Fruit fly (Drosophila melanogaster): ENCODE data around the gene CG8461.

The CG8461 gene

DNA sequence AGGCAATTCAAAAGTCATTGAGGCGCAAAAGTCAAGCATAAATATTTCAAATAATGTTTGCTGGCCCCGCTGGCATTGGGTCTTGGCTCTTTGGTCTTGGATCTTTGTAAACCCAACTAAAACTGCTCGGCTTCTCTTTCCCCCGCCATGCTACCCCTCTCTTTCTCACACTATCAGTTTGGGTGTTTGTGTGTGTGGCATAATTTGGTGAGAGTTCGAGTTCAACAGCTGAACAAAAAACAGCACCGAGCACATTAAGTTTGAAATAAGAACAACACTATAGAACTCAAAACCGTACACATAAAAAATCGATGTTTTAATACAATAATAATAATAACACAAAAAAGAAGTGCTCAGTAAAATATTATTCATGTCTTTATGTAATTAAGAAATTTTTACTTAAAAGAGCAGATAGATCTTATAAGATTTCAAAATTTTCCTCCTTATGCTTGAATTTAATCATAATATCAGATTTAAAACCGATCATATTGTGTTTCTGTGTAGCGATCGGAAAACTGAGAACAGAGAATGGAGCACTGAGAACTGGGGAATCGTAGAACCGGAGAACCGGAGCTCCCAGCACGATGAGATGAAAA is 34.9 kb downstream of the CG8461 start:
- TF ChIP-seq psq (optimal IDR thresholded peaks at IDR 0.05), result no peak
- no peak for TF ChIP-seq pan (optimal IDR thresholded peaks at IDR 0.05)
- TF ChIP-seq Dll (optimal IDR thresholded peaks at IDR 0.05), result no peak
- no peak for TF ChIP-seq EcR (GFP tag; optimal IDR thresholded peaks at IDR 0.05)
- no peak for TF ChIP-seq CG8478 (optimal IDR thresholded peaks at IDR 0.05)
- TF ChIP-seq usp (GFP tag; optimal IDR thresholded peaks at IDR 0.05), result no peak

DNA sequence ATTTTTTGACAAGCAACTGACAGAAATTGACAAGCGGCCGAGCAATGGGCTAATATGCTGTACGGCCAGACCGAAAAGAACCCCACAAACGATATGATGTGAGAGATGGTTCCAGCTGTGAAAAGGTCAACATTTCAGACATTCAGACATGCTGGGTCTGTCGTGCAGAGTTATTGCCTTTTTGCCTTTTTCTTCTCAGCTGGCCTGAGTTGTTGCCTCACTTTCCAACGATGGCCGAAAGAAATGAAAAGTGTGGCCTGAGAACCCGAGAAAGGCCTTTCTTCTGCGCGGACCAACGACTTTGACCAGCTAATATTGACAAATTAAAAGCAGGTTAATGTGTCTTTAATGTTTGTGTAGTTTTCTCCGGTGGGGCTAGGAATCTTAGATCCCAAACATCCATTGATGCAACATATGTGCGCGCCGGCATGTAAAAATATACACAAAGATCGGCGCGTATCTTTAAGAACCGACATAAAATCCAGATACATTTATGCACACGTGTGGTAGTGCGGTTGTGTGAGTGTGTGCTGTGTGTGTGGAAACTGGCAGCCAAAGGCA is 35.5 kb downstream of the CG8461 start:
- TF ChIP-seq usp (GFP tag; optimal IDR thresholded peaks at IDR 0.05) (no peak), EcR (GFP tag; optimal IDR thresholded peaks at IDR 0.05) (no peak), pan (optimal IDR thresholded peaks at IDR 0.05) (no peak), Dll (optimal IDR thresholded peaks at IDR 0.05) (no peak), psq (optimal IDR thresholded peaks at IDR 0.05) (no peak), CG8478 (optimal IDR thresholded peaks at IDR 0.05) (no peak)

DNA sequence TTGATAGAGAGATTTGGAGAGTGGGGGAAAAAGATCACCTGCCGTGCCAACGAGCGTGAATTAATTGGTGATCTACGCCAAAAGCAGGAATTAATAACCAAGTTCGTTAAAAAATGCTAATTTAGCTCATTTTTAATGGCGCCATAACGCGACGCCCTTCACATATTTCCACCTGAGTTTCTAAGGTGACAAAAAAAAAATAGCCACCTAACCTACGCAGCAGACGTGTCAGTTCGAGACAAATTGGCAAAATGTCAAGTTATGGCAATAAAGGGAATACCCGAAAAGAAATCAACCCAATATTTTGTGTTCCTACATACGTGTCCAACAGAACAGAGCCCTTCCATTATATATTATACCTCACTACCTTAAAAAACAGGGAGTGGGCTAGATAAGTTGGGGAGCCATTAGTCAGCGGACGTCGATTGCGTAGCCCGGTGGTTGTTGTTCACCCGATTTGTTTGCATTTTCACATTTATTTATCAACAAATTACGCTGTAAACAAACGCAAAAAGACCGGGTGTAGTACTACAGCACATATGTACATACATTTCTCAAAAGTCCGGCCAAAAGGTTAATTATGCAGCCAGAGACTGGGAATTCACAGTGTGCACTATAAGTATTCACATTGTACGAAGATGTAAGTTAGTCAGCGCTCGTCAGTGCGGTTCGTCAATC is 36.2 kb downstream of the CG8461 start:
- no peak for TF ChIP-seq EcR (GFP tag; optimal IDR thresholded peaks at IDR 0.05)
- no peak for TF ChIP-seq psq (optimal IDR thresholded peaks at IDR 0.05)
- no peak for TF ChIP-seq pan (optimal IDR thresholded peaks at IDR 0.05)
- no peak for TF ChIP-seq usp (GFP tag; optimal IDR thresholded peaks at IDR 0.05)
- TF ChIP-seq CG8478 (optimal IDR thresholded peaks at IDR 0.05), result no peak
- TF ChIP-seq Dll (optimal IDR thresholded peaks at IDR 0.05), result no peak

- TF ChIP-seq psq (optimal IDR thresholded peaks at IDR 0.05), result no peak
- no peak for TF ChIP-seq usp (GFP tag; optimal IDR thresholded peaks at IDR 0.05)
- TF ChIP-seq CG8478 (optimal IDR thresholded peaks at IDR 0.05), result no peak
- TF ChIP-seq EcR (GFP tag; optimal IDR thresholded peaks at IDR 0.05), result no peak
- no peak for TF ChIP-seq Dll (optimal IDR thresholded peaks at IDR 0.05)
- no peak for TF ChIP-seq pan (optimal IDR thresholded peaks at IDR 0.05)
Observed at dm6 chr3R:14476273-14476672, 37.2 kb downstream of the CG8461 start.

- TF ChIP-seq psq (optimal IDR thresholded peaks at IDR 0.05), result no peak
- TF ChIP-seq EcR (GFP tag; optimal IDR thresholded peaks at IDR 0.05), result peak in 1 of 2 experiments; percentile 81
- no peak for TF ChIP-seq pan (optimal IDR thresholded peaks at IDR 0.05)
Observed at dm6 chr3R:14474073-14474722, 39.2 kb downstream of the CG8461 start.

- no peak for TF ChIP-seq EcR (GFP tag; optimal IDR thresholded peaks at IDR 0.05)
- TF ChIP-seq psq (optimal IDR thresholded peaks at IDR 0.05), result no peak
- no peak for TF ChIP-seq CG8478 (optimal IDR thresholded peaks at IDR 0.05)
- TF ChIP-seq pan (optimal IDR thresholded peaks at IDR 0.05), result no peak
- TF ChIP-seq Dll (optimal IDR thresholded peaks at IDR 0.05), result no peak
- TF ChIP-seq usp (GFP tag; optimal IDR thresholded peaks at IDR 0.05), result no peak
Observed at dm6 chr3R:14473574-14473973, 39.9 kb downstream of the CG8461 start.

- no peak for TF ChIP-seq Dll (optimal IDR thresholded peaks at IDR 0.05)
- no peak for TF ChIP-seq pan (optimal IDR thresholded peaks at IDR 0.05)
- no peak for TF ChIP-seq EcR (GFP tag; optimal IDR thresholded peaks at IDR 0.05)
- TF ChIP-seq usp (GFP tag; optimal IDR thresholded peaks at IDR 0.05), result no peak
- TF ChIP-seq CG8478 (optimal IDR thresholded peaks at IDR 0.05), result no peak
- no peak for TF ChIP-seq psq (optimal IDR thresholded peaks at IDR 0.05)
Observed at dm6 chr3R:14472580-14473353, 40.7 kb downstream of the CG8461 start.

DNA sequence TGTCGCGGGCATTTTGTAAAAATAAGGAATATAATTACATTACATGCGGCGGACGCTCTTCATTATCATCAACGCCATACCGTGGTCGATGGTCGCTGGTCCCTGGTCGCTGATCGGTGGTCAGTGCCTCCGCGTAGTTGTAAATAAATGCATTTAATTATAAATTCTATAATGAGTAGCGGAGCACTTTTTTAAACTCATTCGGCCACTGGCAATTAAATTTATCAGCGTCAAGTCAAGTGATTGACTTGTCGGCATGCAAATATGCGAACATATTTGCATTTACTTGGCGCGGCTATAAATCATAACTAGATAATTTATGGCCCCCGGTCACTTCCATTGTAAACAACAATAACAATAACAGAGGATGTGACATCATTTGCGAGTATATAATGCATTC is 42.0 kb downstream of the CG8461 start:
- TF ChIP-seq pan (optimal IDR thresholded peaks at IDR 0.05) (no peak), CG8478 (optimal IDR thresholded peaks at IDR 0.05) (no peak), Dll (optimal IDR thresholded peaks at IDR 0.05) (no peak), EcR (GFP tag; optimal IDR thresholded peaks at IDR 0.05) (no peak), psq (optimal IDR thresholded peaks at IDR 0.05) (no peak)

dm6 chr3R:14470630-14471029 is 42.8 kb downstream of the CG8461 start:
- no peak for TF ChIP-seq Dll (optimal IDR thresholded peaks at IDR 0.05)

- TF ChIP-seq Dll (optimal IDR thresholded peaks at IDR 0.05), result no peak
Observed at dm6 chr3R:14469724-14470123, 43.7 kb downstream of the CG8461 start.

- TF ChIP-seq EcR (GFP tag; optimal IDR thresholded peaks at IDR 0.05) (no peak), CG8478 (optimal IDR thresholded peaks at IDR 0.05) (no peak), psq (optimal IDR thresholded peaks at IDR 0.05) (no peak), Dll (optimal IDR thresholded peaks at IDR 0.05) (no peak), usp (GFP tag; optimal IDR thresholded peaks at IDR 0.05) (no peak), pan (optimal IDR thresholded peaks at IDR 0.05) (no peak)
Observed at dm6 chr3R:14468652-14469289, 44.7 kb downstream of the CG8461 start.

Data from whole organism.